Comparison of ENCODE assay signal across 4 worm cellular contexts in the genomic region with DNA sequence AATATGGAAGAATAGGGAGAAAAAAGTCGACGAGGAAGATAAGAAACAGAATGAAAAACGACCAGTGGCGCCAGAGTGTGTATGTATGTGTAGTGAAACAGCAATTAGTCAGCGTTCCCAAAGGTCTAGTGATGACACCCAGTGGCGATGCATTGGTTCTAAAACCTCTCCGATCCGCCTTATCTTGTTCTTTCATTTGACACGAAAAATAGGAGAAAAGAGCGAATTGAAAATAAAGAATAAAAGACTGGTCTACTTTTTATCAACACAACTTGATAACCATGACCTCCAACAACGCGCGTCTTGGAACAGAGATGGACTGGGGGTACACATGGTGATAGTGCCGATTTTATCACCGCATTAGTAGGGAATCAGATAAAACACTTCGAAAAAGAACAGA.
TF ChIP-seq lines count a peak whose summit lies in the region.

No protein-coding gene starts in this region.

TF ChIP-seq in whole organism, L1 larva, 84 proteins besides CTCF, POLR2A, EP300 and RAD21 (continued from another document):
- TF ChIP-seq lin-15B (tag; optimal IDR thresholded peaks at IDR 0.05; lab: Kevin White, UChicago) (no peak), lin-39 (tag; optimal IDR thresholded peaks at IDR 0.05; lab: Kevin White, UChicago) (no peak), unc-130 (tag; optimal IDR thresholded peaks at IDR 0.05; lab: Kevin White, UChicago) (peak; percentile 11)

TF ChIP-seq in whole organism, L2 larva, 48 proteins besides CTCF, POLR2A, EP300 and RAD21 (continued from another document):
- TF ChIP-seq crh-2 (tag; optimal IDR thresholded peaks at IDR 0.05; lab: Kevin White, UChicago), result peak; percentile 2
- no peak for TF ChIP-seq R02D3.7 (tag; optimal IDR thresholded peaks at IDR 0.05; lab: Kevin White, UChicago)
- TF ChIP-seq lsy-2 (tag; optimal IDR thresholded peaks at IDR 0.05; lab: Kevin White, UChicago), result peak in 1 of 2 experiments; percentile 26
- TF ChIP-seq ama-1 (optimal IDR thresholded peaks at IDR 0.05; lab: Kevin White, UChicago), result no peak
- no peak for TF ChIP-seq mdl-1 (tag; optimal IDR thresholded peaks at IDR 0.05; lab: Kevin White, UChicago)
- peak; percentile 47 for TF ChIP-seq mab-5 (tag; optimal IDR thresholded peaks at IDR 0.05; lab: Kevin White, UChicago)
- peak; percentile 76 for TF ChIP-seq fos-1 (tag; optimal IDR thresholded peaks at IDR 0.05; lab: Kevin White, UChicago)
- peak; percentile 19 for TF ChIP-seq nhr-25 (tag; optimal IDR thresholded peaks at IDR 0.05; lab: Kevin White, UChicago)
- TF ChIP-seq blmp-1 (tag; optimal IDR thresholded peaks at IDR 0.05; lab: Kevin White, UChicago; ENCODE audit: insufficient read depth), result peak; percentile 38

TF ChIP-seq in whole organism, L3 larva, 47 proteins besides CTCF, POLR2A, EP300 and RAD21 (continued from another document):
- no peak for TF ChIP-seq egl-27 (tag; optimal IDR thresholded peaks at IDR 0.05; lab: Kevin White, UChicago)
- peak; percentile 33 for TF ChIP-seq nhr-43 (tag; optimal IDR thresholded peaks at IDR 0.05; lab: Kevin White, UChicago; ENCODE audit: poor library complexity, severe bottlenecking)
- TF ChIP-seq ztf-11 (tag; optimal IDR thresholded peaks at IDR 0.05; lab: Kevin White, UChicago), result no peak
- TF ChIP-seq nhr-23 (tag; optimal IDR thresholded peaks at IDR 0.05; lab: Kevin White, UChicago), result peak; percentile 65
- TF ChIP-seq nhr-12 (tag; optimal IDR thresholded peaks at IDR 0.05; lab: Kevin White, UChicago), result no peak
- TF ChIP-seq fkh-2 (tag; optimal IDR thresholded peaks at IDR 0.05; lab: Kevin White, UChicago), result no peak
- no peak for TF ChIP-seq nhr-76 (tag; optimal IDR thresholded peaks at IDR 0.05; lab: Kevin White, UChicago)
- TF ChIP-seq lin-39 (tag; optimal IDR thresholded peaks at IDR 0.05; lab: Kevin White, UChicago), result peak; percentile 88
- no peak for TF ChIP-seq ZK546.5 (tag; optimal IDR thresholded peaks at IDR 0.05; lab: Kevin White, UChicago)
- no peak for TF ChIP-seq nhr-237 (tag; optimal IDR thresholded peaks at IDR 0.05; lab: Kevin White, UChicago)
- TF ChIP-seq pqm-1 (tag; optimal IDR thresholded peaks at IDR 0.05; lab: Kevin White, UChicago), result no peak
- TF ChIP-seq unc-62 (GFP tag; optimal IDR thresholded peaks at IDR 0.05; lab: Kevin White, UChicago), result peak; percentile 23
- TF ChIP-seq ama-1 (optimal IDR thresholded peaks at IDR 0.05; lab: Kevin White, UChicago), result no peak
- TF ChIP-seq ceh-82 (tag; optimal IDR thresholded peaks at IDR 0.05; lab: Kevin White, UChicago), result no peak
- TF ChIP-seq nhr-77 (tag; optimal IDR thresholded peaks at IDR 0.05; lab: Kevin White, UChicago), result no peak
- TF ChIP-seq ceh-16 (tag; optimal IDR thresholded peaks at IDR 0.05; lab: Kevin White, UChicago), result no peak
- TF ChIP-seq jun-1 (tag; optimal IDR thresholded peaks at IDR 0.05; lab: Kevin White, UChicago), result no peak
- peak; percentile 14 for TF ChIP-seq hmg-11 (tag; optimal IDR thresholded peaks at IDR 0.05; lab: Kevin White, UChicago)
- no peak for TF ChIP-seq zag-1 (tag; optimal IDR thresholded peaks at IDR 0.05; lab: Kevin White, UChicago)
- peak; percentile 8 for TF ChIP-seq nhr-25 (tag; optimal IDR thresholded peaks at IDR 0.05; lab: Kevin White, UChicago)
- TF ChIP-seq elt-2 (tag; optimal IDR thresholded peaks at IDR 0.05; lab: Kevin White, UChicago), result peak; percentile 84
- no peak for TF ChIP-seq nhr-67 (tag; optimal IDR thresholded peaks at IDR 0.05; lab: Kevin White, UChicago)
- TF ChIP-seq nhr-28 (tag; optimal IDR thresholded peaks at IDR 0.05; lab: Kevin White, UChicago), result no peak
- no peak for TF ChIP-seq egl-5 (tag; optimal IDR thresholded peaks at IDR 0.05; lab: Kevin White, UChicago)
- no peak for TF ChIP-seq ztf-4 (tag; optimal IDR thresholded peaks at IDR 0.05; lab: Kevin White, UChicago)
- TF ChIP-seq lsy-12 (tag; optimal IDR thresholded peaks at IDR 0.05; lab: Kevin White, UChicago), result no peak
- no peak for TF ChIP-seq snpc-4 (tag; optimal IDR thresholded peaks at IDR 0.05; lab: Kevin White, UChicago)
- TF ChIP-seq nhr-11 (tag; optimal IDR thresholded peaks at IDR 0.05; lab: Kevin White, UChicago), result no peak
- TF ChIP-seq R02D3.7 (tag; optimal IDR thresholded peaks at IDR 0.05; lab: Kevin White, UChicago), result no peak
- no peak for TF ChIP-seq sea-2 (GFP tag; optimal IDR thresholded peaks at IDR 0.05; lab: Kevin White, UChicago)
- no peak for TF ChIP-seq daf-12 (tag; optimal IDR thresholded peaks at IDR 0.05; lab: Kevin White, UChicago)
- TF ChIP-seq mml-1 (tag; optimal IDR thresholded peaks at IDR 0.05; lab: Kevin White, UChicago), result no peak
- TF ChIP-seq mdl-1 (tag; optimal IDR thresholded peaks at IDR 0.05; lab: Kevin White, UChicago), result no peak
- no peak for TF ChIP-seq pha-4 (tag; optimal IDR thresholded peaks at IDR 0.05; lab: Kevin White, UChicago)

TF ChIP-seq in whole organism, L4 larva, 104 proteins besides CTCF, POLR2A, EP300 and RAD21 (continued from another document):
- TF ChIP-seq ZK546.5 (tag; optimal IDR thresholded peaks at IDR 0.05; lab: Kevin White, UChicago), result no peak
- no peak for TF ChIP-seq sdz-12 (GFP tag; optimal IDR thresholded peaks at IDR 0.05; lab: Kevin White, UChicago)
- TF ChIP-seq zip-2 (tag; optimal IDR thresholded peaks at IDR 0.05; lab: Kevin White, UChicago), result no peak
- TF ChIP-seq gei-8 (GFP tag; optimal IDR thresholded peaks at IDR 0.05; lab: Kevin White, UChicago), result no peak
- TF ChIP-seq snpc-1.2 (GFP tag; IDR thresholded peaks at IDR 0.05; lab: Robert Waterston, UW), result no peak
- no peak for TF ChIP-seq nhr-41 (GFP tag; IDR thresholded peaks at IDR 0.05; lab: Robert Waterston, UW)
- TF ChIP-seq Y75B8A.6 (GFP tag; IDR thresholded peaks at IDR 0.05; lab: Robert Waterston, UW), result no peak
- TF ChIP-seq dmd-6 (GFP tag; IDR thresholded peaks at IDR 0.05; lab: Robert Waterston, UW), result peak; percentile 15; the same call in 1 of the 2 replicates
- no peak for TF ChIP-seq dpl-1 (GFP tag; optimal IDR thresholded peaks at IDR 0.05; lab: Kevin White, UChicago)
- TF ChIP-seq jun-1 (tag; optimal IDR thresholded peaks at IDR 0.05; lab: Kevin White, UChicago), result no peak
- TF ChIP-seq ama-1 (optimal IDR thresholded peaks at IDR 0.05; lab: Kevin White, UChicago), result no peak
- no peak for TF ChIP-seq lin-29 (GFP tag; IDR thresholded peaks at IDR 0.05; lab: Robert Waterston, UW)
- no peak for TF ChIP-seq vab-7 (GFP tag; IDR thresholded peaks at IDR 0.05; lab: Robert Waterston, UW)
- TF ChIP-seq F10B5.3 (tag; optimal IDR thresholded peaks at IDR 0.05; lab: Kevin White, UChicago), result no peak
- TF ChIP-seq ceh-28 (tag; optimal IDR thresholded peaks at IDR 0.05; lab: Kevin White, UChicago), result no peak
- TF ChIP-seq hif-1 (tag; optimal IDR thresholded peaks at IDR 0.05; lab: Kevin White, UChicago), result no peak
- TF ChIP-seq hlh-11 (tag; optimal IDR thresholded peaks at IDR 0.05; lab: Kevin White, UChicago), result peak; percentile 63
- TF ChIP-seq lsy-2 (tag; optimal IDR thresholded peaks at IDR 0.05; lab: Kevin White, UChicago), result peak in 1 of 2 experiments; percentile 15
- peak; percentile 94 for TF ChIP-seq mxl-3 (GFP tag; optimal IDR thresholded peaks at IDR 0.05; lab: Kevin White, UChicago)
- peak; percentile 17 for TF ChIP-seq mes-2 (tag; optimal IDR thresholded peaks at IDR 0.05; lab: Kevin White, UChicago; ENCODE audit: poor library complexity, severe bottlenecking)
- TF ChIP-seq saeg-2 (GFP tag; IDR thresholded peaks at IDR 0.05; lab: Robert Waterston, UW), result no peak
- TF ChIP-seq nhr-237 (tag; optimal IDR thresholded peaks at IDR 0.05; lab: Kevin White, UChicago), result no peak
- no peak for TF ChIP-seq zip-11 (GFP tag; IDR thresholded peaks at IDR 0.05; lab: Robert Waterston, UW)
- peak in 1 of 2 experiments; percentile 14 for TF ChIP-seq mdl-1 (tag; optimal IDR thresholded peaks at IDR 0.05; lab: Kevin White, UChicago)
- TF ChIP-seq ZK337.2 (GFP tag; IDR thresholded peaks at IDR 0.05; lab: Robert Waterston, UW), result no peak
- TF ChIP-seq R02D3.7 (tag; optimal IDR thresholded peaks at IDR 0.05; lab: Kevin White, UChicago), result no peak
- TF ChIP-seq mdt-29 (GFP tag; IDR thresholded peaks at IDR 0.05; lab: Robert Waterston, UW), result no peak
- TF ChIP-seq pqm-1 (tag; optimal IDR thresholded peaks at IDR 0.05; lab: Kevin White, UChicago), result peak; percentile 62
- peak; percentile 27 for TF ChIP-seq mep-1 (tag; optimal IDR thresholded peaks at IDR 0.05; lab: Kevin White, UChicago)
- TF ChIP-seq nhr-77 (tag; optimal IDR thresholded peaks at IDR 0.05; lab: Kevin White, UChicago), result no peak
- no peak for TF ChIP-seq unc-130 (GFP tag; optimal IDR thresholded peaks at IDR 0.05; lab: Kevin White, UChicago)
- TF ChIP-seq dve-1 (tag; optimal IDR thresholded peaks at IDR 0.05; lab: Kevin White, UChicago; ENCODE audit: insufficient read depth), result peak; percentile 7
- no peak for TF ChIP-seq nhr-42 (GFP tag; IDR thresholded peaks at IDR 0.05; lab: Robert Waterston, UW)
- no peak for TF ChIP-seq lim-7 (GFP tag; IDR thresholded peaks at IDR 0.05; lab: Robert Waterston, UW)
- no peak for TF ChIP-seq nhr-25 (tag; optimal IDR thresholded peaks at IDR 0.05; lab: Kevin White, UChicago; ENCODE audit: borderline replicate concordance, insufficient read depth)
- no peak for TF ChIP-seq F37D6.2 (tag; optimal IDR thresholded peaks at IDR 0.05; lab: Kevin White, UChicago)
